Worm (Caenorhabditis elegans) whole organism, young adult: ENCODE measurements around the gene cope-1.

ENCODE experiments used
- D2030.7 ChIP-seq: fragments of 200-800 bp; sonication (Bioruptor generic); IDR thresholded peaks from 2 replicates; pipeline ENCODE4 v1.3.6; 2022; ENCODE audit warnings: missing genetic modification reagents, missing genetic modification characterization, missing compliant biosample characterization
- F22D6.2 ChIP-seq: sonication (generic microtip); optimal IDR thresholded peaks from 2 replicates; lab custom pipeline; 2016; ENCODE audit warnings: mild to moderate bottlenecking, missing genetic modification characterization, missing compliant biosample characterization
- F23B12.7 ChIP-seq: sonication (generic microtip); optimal IDR thresholded peaks from 2 replicates; lab custom pipeline; 2017; ENCODE audit warnings: missing genetic modification characterization, mild to moderate bottlenecking, missing compliant biosample characterization, antibody characterized with exemption, moderate library complexity; ENCODE audit not compliant: insufficient read depth
- F52B5.7 ChIP-seq: sonication (generic microtip); optimal IDR thresholded peaks from 2 replicates; lab custom pipeline; 2016; ENCODE audit warnings: mild to moderate bottlenecking, missing genetic modification characterization, missing compliant biosample characterization
- F57C9.4 ChIP-seq: sonication (generic microtip); optimal IDR thresholded peaks from 2 replicates; lab custom pipeline; 2017; ENCODE audit warnings: mild to moderate bottlenecking, missing genetic modification characterization, missing compliant biosample characterization
- T26A5.8 ChIP-seq: sonication (generic microtip); optimal IDR thresholded peaks from 2 replicates; lab custom pipeline; 2016; ENCODE audit warnings: missing genetic modification characterization, missing compliant biosample characterization
- Y67H2A.10 ChIP-seq: fragments of 200-800 bp; sonication (Bioruptor generic); conservative IDR thresholded peaks from 2 replicates; pipeline ENCODE4 v1.3.6; 2022; ENCODE audit warnings: missing genetic modification reagents, missing genetic modification characterization, missing compliant biosample characterization
- akir-1 ChIP-seq: fragments of 200-800 bp; sonication (Bioruptor generic); optimal IDR thresholded peaks from 2 replicates; lab custom pipeline; 2018; ENCODE audit warnings: mild to moderate bottlenecking, missing genetic modification characterization, moderate library complexity, missing compliant biosample characterization
- aptf-3 ChIP-seq: fragments of 200-800 bp; sonication (Bioruptor generic); IDR thresholded peaks from 2 replicates; pipeline ENCODE4 v1.3.6; 2022; ENCODE audit warnings: missing genetic modification characterization, missing compliant biosample characterization
- atf-7 ChIP-seq: sonication (generic microtip); optimal IDR thresholded peaks from 2 replicates; lab custom pipeline; 2017; ENCODE audit warnings: mild to moderate bottlenecking, missing genetic modification characterization, missing compliant biosample characterization
- cebp-1 ChIP-seq, 2 experiments: fragments of 200-800 bp in 1 of 2; sonication (Bioruptor generic) in 1 of 2; sonication (generic microtip) in 1 of 2; IDR thresholded peaks in 1 of 2; optimal IDR thresholded peaks in 1 of 2; 2 replicates each; pipeline versions ENCODE4 v1.3.6 to Lab custom; 2017 to 2022; ENCODE audit warnings: missing compliant biosample characterization in 2 of 2, missing genetic modification characterization in 2 of 2, mild to moderate bottlenecking in 1 of 2, missing genetic modification reagents in 1 of 2, moderate library complexity in 1 of 2
- cebp-2 ChIP-seq: fragments of 200-800 bp; sonication (Bioruptor generic); IDR thresholded peaks from 2 replicates; pipeline ENCODE4 v1.3.6; 2022; ENCODE audit warnings: missing genetic modification characterization, missing compliant biosample characterization
- ceh-27 ChIP-seq: fragments of 200-800 bp; sonication (Bioruptor generic); optimal IDR thresholded peaks from 2 replicates; lab custom pipeline; 2018; ENCODE audit warnings: mild to moderate bottlenecking, missing genetic modification characterization, moderate library complexity, missing compliant biosample characterization
- ceh-40 ChIP-seq: fragments of 200-800 bp; sonication (Bioruptor generic); IDR thresholded peaks from 2 replicates; pipeline ENCODE4 v1.3.6; 2022; ENCODE audit warnings: missing genetic modification characterization, missing compliant biosample characterization
- ceh-58 ChIP-seq: fragments of 200-800 bp; sonication (Bioruptor generic); IDR thresholded peaks from 2 replicates; pipeline ENCODE4 v1.3.6; 2022; ENCODE audit warnings: missing genetic modification characterization, missing compliant biosample characterization
- ceh-91 ChIP-seq: fragments of 200-800 bp; sonication (Bioruptor generic); IDR thresholded peaks from 2 replicates; pipeline ENCODE4 v1.3.6; 2022; ENCODE audit warnings: missing genetic modification reagents, missing genetic modification characterization, missing compliant biosample characterization
- chd-7 ChIP-seq: sonication (generic microtip); optimal IDR thresholded peaks from 2 replicates; lab custom pipeline; 2016; ENCODE audit warnings: mild to moderate bottlenecking, missing genetic modification characterization, moderate library complexity, missing compliant biosample characterization
- die-1 ChIP-seq: sonication (generic microtip); optimal IDR thresholded peaks from 2 replicates; lab custom pipeline; 2016; ENCODE audit warnings: missing genotype, mild to moderate bottlenecking, missing genetic modification characterization, missing compliant biosample characterization
- dox-1 ChIP-seq: fragments of 200-800 bp; sonication (Bioruptor generic); IDR thresholded peaks from 2 replicates; pipeline ENCODE4 v1.3.6; 2022; ENCODE audit warnings: missing genetic modification reagents, missing genetic modification characterization, missing compliant biosample characterization
- egl-18 ChIP-seq: fragments of 200-800 bp; sonication (Bioruptor generic); IDR thresholded peaks from 2 replicates; pipeline ENCODE4 v1.3.6; 2022; ENCODE audit warnings: missing genetic modification reagents, missing genetic modification characterization, missing compliant biosample characterization
- fkh-3 ChIP-seq: sonication (generic microtip); optimal IDR thresholded peaks from 2 replicates; lab custom pipeline; 2016; ENCODE audit warnings: mild to moderate bottlenecking, missing genetic modification characterization, missing compliant biosample characterization
- lin-35 ChIP-seq, 3 experiments: fragments of 150-350 bp in 2 of 3; sonication (generic microtip) in 1 of 3; optimal IDR thresholded peaks; 2 replicates each; lab custom pipeline; 2014 to 2018; ENCODE audit warnings: missing biosample characterization in 3 of 3, missing genetic modification characterization in 3 of 3, missing genetic modification reagents in 3 of 3
- lin-54 ChIP-seq: fragments of 200-800 bp; sonication (Bioruptor generic); optimal IDR thresholded peaks from 2 replicates; lab custom pipeline; 2018; ENCODE audit warnings: mild to moderate bottlenecking, missing genetic modification characterization, missing compliant biosample characterization
- lsy-27 ChIP-seq: sonication (generic microtip); optimal IDR thresholded peaks from 2 replicates; lab custom pipeline; 2017; ENCODE audit warnings: missing genetic modification characterization, mild to moderate bottlenecking, missing compliant biosample characterization, antibody characterized with exemption, missing genotype, borderline replicate concordance; ENCODE audit not compliant: insufficient read depth
- madf-10 ChIP-seq: sonication (generic microtip); optimal IDR thresholded peaks from 2 replicates; lab custom pipeline; 2016; ENCODE audit warnings: mild to moderate bottlenecking, missing genetic modification characterization, missing compliant biosample characterization
- madf-3 ChIP-seq: fragments of 200-800 bp; sonication (Bioruptor generic); IDR thresholded peaks from 2 replicates; pipeline ENCODE4 v1.3.6; 2022; ENCODE audit warnings: missing genetic modification reagents, missing genetic modification characterization, missing compliant biosample characterization
- mes-4 ChIP-seq: sonication (generic microtip); optimal IDR thresholded peaks from 2 replicates; lab custom pipeline; 2016; ENCODE audit warnings: missing genotype, missing genetic modification characterization, missing compliant biosample characterization
- nfya-2 ChIP-seq: fragments of 200-800 bp; sonication (Bioruptor generic); IDR thresholded peaks from 2 replicates; pipeline ENCODE4 v1.3.6; 2022; ENCODE audit warnings: missing genetic modification reagents, missing genetic modification characterization, missing compliant biosample characterization
- nhr-80 ChIP-seq: sonication (generic microtip); optimal IDR thresholded peaks from 2 replicates; lab custom pipeline; 2016; ENCODE audit warnings: missing genetic modification characterization, missing compliant biosample characterization
- rcor-1 ChIP-seq: fragments of 200-800 bp; sonication (Bioruptor generic); IDR thresholded peaks from 2 replicates; pipeline ENCODE4 v1.3.6; 2022; ENCODE audit warnings: missing genetic modification reagents, missing genetic modification characterization, missing compliant biosample characterization
- rec-8 ChIP-seq, 2 experiments: sonication (generic microtip); optimal IDR thresholded peaks; 2 replicates each; lab custom pipeline; 2016; ENCODE audit warnings: mild to moderate bottlenecking in 2 of 2, missing genetic modification characterization in 2 of 2, missing genetic modification reagents in 2 of 2, missing genotype in 2 of 2, missing biosample characterization in 1 of 2, missing compliant biosample characterization in 1 of 2, moderate library complexity in 1 of 2
- snpc-1.3 ChIP-seq: sonication (generic microtip); optimal IDR thresholded peaks from 2 replicates; lab custom pipeline; 2017; ENCODE audit warnings: missing genetic modification characterization, mild to moderate bottlenecking, missing compliant biosample characterization, antibody characterized with exemption, moderate library complexity, missing genotype, missing genetic modification reagents; ENCODE audit not compliant: insufficient read depth
- snpc-3.4 ChIP-seq: sonication (generic microtip); optimal IDR thresholded peaks from 2 replicates; lab custom pipeline; 2017; ENCODE audit warnings: missing genetic modification characterization, mild to moderate bottlenecking, missing compliant biosample characterization, antibody characterized with exemption, moderate library complexity, missing genotype, missing genetic modification reagents
- snpc-4 ChIP-seq, 5 experiments: fragments of 150-350 bp in 1 of 5; sonication (generic microtip) in 4 of 5; optimal IDR thresholded peaks; 2 replicates each; lab custom pipeline; 2014 to 2018; ENCODE audit warnings: missing genetic modification characterization in 5 of 5, missing biosample characterization in 3 of 5, antibody characterized with exemption in 2 of 5, mild to moderate bottlenecking in 2 of 5, missing compliant biosample characterization in 2 of 5, missing genotype in 2 of 5, moderate library complexity in 2 of 5, missing genetic modification reagents in 1 of 5
- somi-1 ChIP-seq: fragments of 200-800 bp; sonication (Bioruptor generic); optimal IDR thresholded peaks from 2 replicates; lab custom pipeline; 2018; ENCODE audit warnings: mild to moderate bottlenecking, missing genetic modification characterization, missing compliant biosample characterization
- sptf-2 ChIP-seq: fragments of 200-800 bp; sonication (Bioruptor generic); optimal IDR thresholded peaks from 2 replicates; lab custom pipeline; 2018; ENCODE audit warnings: mild to moderate bottlenecking, missing genetic modification characterization, missing compliant biosample characterization
- tbp1 ChIP-seq: fragments of 200-800 bp; sonication (Bioruptor generic); optimal IDR thresholded peaks from 2 replicates; lab custom pipeline; 2018; ENCODE audit warnings: mild to moderate bottlenecking, missing genetic modification characterization, missing compliant biosample characterization
- unc-130 ChIP-seq: sonication (generic microtip); optimal IDR thresholded peaks from 2 replicates; lab custom pipeline; 2016; ENCODE audit warnings: missing genetic modification reagents, missing genetic modification characterization, missing compliant biosample characterization
- unc-62 ChIP-seq: fragments of 150-350 bp; optimal IDR thresholded peaks from 2 replicates; lab custom pipeline; 2014; ENCODE audit warnings: missing biosample characterization, missing genetic modification reagents, missing genetic modification characterization
- ztf-6 ChIP-seq: fragments of 200-800 bp; sonication (Bioruptor generic); IDR thresholded peaks from 2 replicates; pipeline ENCODE4 v1.3.6; 2022; ENCODE audit warnings: missing genetic modification reagents, missing genetic modification characterization, missing compliant biosample characterization

The cope-1 gene

DNA sequence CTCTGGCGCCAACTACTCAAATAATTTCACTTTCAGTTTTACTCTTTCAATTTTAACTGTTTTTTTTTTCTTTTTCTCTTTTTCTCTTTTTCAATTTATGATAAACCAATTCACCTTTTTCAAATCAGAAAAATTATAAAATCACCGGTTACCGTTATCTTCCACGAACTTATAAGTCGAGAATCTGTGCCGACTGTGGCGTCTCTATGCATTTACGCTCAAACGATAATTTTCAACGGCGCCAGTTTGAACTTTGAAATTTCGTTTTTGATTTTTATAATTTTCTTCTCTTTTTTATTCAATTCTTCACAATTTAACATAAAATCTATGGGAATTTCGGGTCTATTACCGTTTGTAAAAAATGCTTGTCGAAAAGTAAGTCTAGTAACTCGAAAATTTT lies 2.6 kb upstream of the cope-1 start, which contains the start of gene exo-1 (continued):
- TF ChIP-seq cebp-2 (GFP tag; lab: Robert Waterston, UW): no peak
- TF ChIP-seq lin-35 (GFP tag; optimal IDR thresholded peaks at IDR 0.05; lab: Kevin White, UChicago): peak in 1 of 3 experiments; percentile 83
- no peak for TF ChIP-seq somi-1 (GFP tag; lab: Kevin White, UChicago)
- no peak for TF ChIP-seq ztf-6 (GFP tag; lab: Robert Waterston, UW)
- no peak for TF ChIP-seq lsy-27 (tag; lab: Kevin White, UChicago)
- TF ChIP-seq F22D6.2 (tag; lab: Kevin White, UChicago): no peak
- peak; percentile 95 for TF ChIP-seq F23B12.7 (tag; lab: Kevin White, UChicago)
- no peak for TF ChIP-seq sptf-2 (GFP tag; lab: Kevin White, UChicago)
- TF ChIP-seq nfya-2 (GFP tag; lab: Robert Waterston, UW): no peak
- TF ChIP-seq nhr-80 (tag; lab: Kevin White, UChicago): peak; percentile 36
- no peak for TF ChIP-seq madf-3
- TF ChIP-seq T26A5.8: no peak
- peak; percentile 82 for TF ChIP-seq lin-54 (GFP tag; lab: Kevin White, UChicago)
- no peak for TF ChIP-seq ceh-40 (GFP tag; lab: Robert Waterston, UW)
- no peak for TF ChIP-seq die-1 (tag; lab: Kevin White, UChicago)
- TF ChIP-seq Y67H2A.10 (GFP tag; lab: Robert Waterston, UW): no peak
- peak; percentile 46 for TF ChIP-seq ceh-27
- peak; percentile 31 for TF ChIP-seq tbp1 (GFP tag; lab: Kevin White, UChicago)
- no peak for TF ChIP-seq snpc-1.3 (tag; lab: Kevin White, UChicago)
- no peak for TF ChIP-seq ceh-58 (GFP tag; lab: Robert Waterston, UW)
- no peak for TF ChIP-seq rec-8 (tag; optimal IDR thresholded peaks at IDR 0.05; lab: Kevin White, UChicago)
- peak; percentile 49 for TF ChIP-seq ceh-91
- peak; percentile 17 for TF ChIP-seq snpc-3.4 (tag; lab: Kevin White, UChicago)
- no peak for TF ChIP-seq atf-7 (tag; lab: Kevin White, UChicago)
- no peak for TF ChIP-seq F57C9.4 (tag; lab: Kevin White, UChicago)
- TF ChIP-seq dox-1 (GFP tag; lab: Robert Waterston, UW): 0 out of 2 replicates have a peak, but pooled peaks have one; percentile 30
- TF ChIP-seq akir-1: no peak
- no peak for TF ChIP-seq fkh-3 (tag; lab: Kevin White, UChicago)
- no peak for TF ChIP-seq egl-18 (GFP tag; lab: Robert Waterston, UW)
- TF ChIP-seq aptf-3: no peak
- TF ChIP-seq rcor-1 (GFP tag; lab: Robert Waterston, UW): no peak
- TF ChIP-seq cebp-1 (GFP tag; IDR thresholded peaks at IDR 0.05; lab: Robert Waterston, UW): no peak
- no peak for TF ChIP-seq cebp-1 (tag; optimal IDR thresholded peaks at IDR 0.05; lab: Kevin White, UChicago)
- no peak for TF ChIP-seq snpc-4 (GFP tag; optimal IDR thresholded peaks at IDR 0.05; lab: Kevin White, UChicago)
- no peak for TF ChIP-seq snpc-4 (tag; optimal IDR thresholded peaks at IDR 0.05; lab: Kevin White, UChicago)
- no peak for TF ChIP-seq chd-7 (tag; lab: Kevin White, UChicago)
- peak; percentile 68 for TF ChIP-seq D2030.7
- TF ChIP-seq unc-130 (GFP tag; lab: Kevin White, UChicago): peak; percentile 53
- TF ChIP-seq unc-62 (GFP tag; lab: Kevin White, UChicago): no peak
- no peak for TF ChIP-seq mes-4
- TF ChIP-seq F52B5.7: no peak
- no peak for TF ChIP-seq madf-10 (tag; lab: Kevin White, UChicago)
